Fruit fly (Drosophila melanogaster) whole organism, embryonic: Measurements from ENCODE around the gene HIPP1.

Source experiments
- CG13287 ChIP-seq: fragments of 200-800 bp; sonication (Bioruptor generic); IDR thresholded peaks from 2 replicates; pipeline ENCODE4 v1.3.6; 2022; ENCODE audit warnings: missing biosample characterization, missing genetic modification characterization; ENCODE audit not compliant: partially characterized antibody
- CG13775 ChIP-seq: fragments of 200-800 bp; sonication (Bioruptor generic); optimal IDR thresholded peaks from 3 replicates; lab custom pipeline; 2017; ENCODE audit warnings: missing biosample characterization, mild to moderate bottlenecking, missing genetic modification characterization
- CG15601 ChIP-seq: fragments of 200-800 bp; sonication (Bioruptor generic); optimal IDR thresholded peaks from 3 replicates; lab custom pipeline; 2019; ENCODE audit warnings: missing biosample characterization, mild to moderate bottlenecking, missing genetic modification characterization, moderate library complexity
- CG17361 ChIP-seq: fragments of 200-800 bp; sonication (Bioruptor generic); IDR thresholded peaks from 3 replicates; pipeline ENCODE4 v1.3.6; 2022; ENCODE audit warnings: missing biosample characterization, missing genetic modification characterization
- CG18619 ChIP-seq: fragments of 200-800 bp; sonication (Bioruptor generic); optimal IDR thresholded peaks from 3 replicates; lab custom pipeline; 2017; ENCODE audit warnings: missing biosample characterization, mild to moderate bottlenecking, missing genetic modification characterization
- CG18764 ChIP-seq: fragments of 200-800 bp; sonication (Bioruptor generic); optimal IDR thresholded peaks from 3 replicates; lab custom pipeline; 2016; ENCODE audit warnings: missing biosample characterization, missing genetic modification characterization
- CG2678 ChIP-seq: fragments of 200-800 bp; sonication (Bioruptor generic); optimal IDR thresholded peaks from 3 replicates; lab custom pipeline; 2019; ENCODE audit warnings: missing biosample characterization, mild to moderate bottlenecking, missing genetic modification characterization, moderate library complexity
- CG2712 ChIP-seq: fragments of 200-800 bp; optimal IDR thresholded peaks from 3 replicates; lab custom pipeline; 2019; ENCODE audit warnings: missing biosample characterization, mild to moderate bottlenecking, missing genetic modification characterization, moderate library complexity
- CG30403 ChIP-seq: fragments of 200-800 bp; sonication (Bioruptor generic); optimal IDR thresholded peaks from 3 replicates; lab custom pipeline; 2016; ENCODE audit warnings: missing biosample characterization, missing genetic modification characterization
- CG3995 ChIP-seq: fragments of 200-800 bp; sonication (Bioruptor generic); optimal IDR thresholded peaks from 3 replicates; lab custom pipeline; 2016; ENCODE audit warnings: missing biosample characterization, missing genetic modification characterization
- CG4617 ChIP-seq: fragments of 200-800 bp; sonication (Bioruptor generic); optimal IDR thresholded peaks from 3 replicates; lab custom pipeline; 2016; ENCODE audit warnings: missing biosample characterization, missing genetic modification characterization, borderline replicate concordance
- CG5180 ChIP-seq: fragments of 200-800 bp; sonication (Bioruptor generic); optimal IDR thresholded peaks from 3 replicates; lab custom pipeline; 2017; ENCODE audit warnings: missing biosample characterization, missing genetic modification characterization, mild to moderate bottlenecking, moderate library complexity, missing genetic modification reagents
- CG6689 ChIP-seq: fragments of 200-800 bp; sonication (Bioruptor generic); IDR thresholded peaks from 2 replicates; pipeline ENCODE4 v1.3.6; 2022; ENCODE audit warnings: missing biosample characterization, missing genetic modification characterization
- CG6813 ChIP-seq: fragments of 200-800 bp; sonication (Bioruptor generic); optimal IDR thresholded peaks from 2 replicates; lab custom pipeline; 2017; ENCODE audit warnings: missing biosample characterization, missing genetic modification characterization, mild to moderate bottlenecking, moderate library complexity, missing genetic modification reagents
- CG8388 ChIP-seq: fragments of 200-800 bp; sonication (Bioruptor generic); optimal IDR thresholded peaks from 2 replicates; lab custom pipeline; 2019; ENCODE audit warnings: missing biosample characterization, mild to moderate bottlenecking, missing genetic modification characterization, moderate library complexity
- CG8944 ChIP-seq: fragments of 200-800 bp; sonication (Bioruptor generic); optimal IDR thresholded peaks from 3 replicates; lab custom pipeline; 2016; ENCODE audit warnings: missing biosample characterization, missing genetic modification characterization
- Dbx ChIP-seq: fragments of 200-800 bp; sonication (Bioruptor generic); IDR thresholded peaks from 3 replicates; pipeline ENCODE4 v1.3.6; 2022; ENCODE audit warnings: missing biosample characterization, missing genetic modification characterization
- Dll ChIP-seq: fragments of 200-800 bp; sonication (Bioruptor generic); IDR thresholded peaks from 4 replicates; pipeline ENCODE4 v1.3.6; 2022; ENCODE audit warnings: missing biosample characterization, missing genetic modification characterization; ENCODE audit not compliant: partially characterized antibody
- E2f1 ChIP-seq: fragments of 200-800 bp; sonication (Bioruptor generic); IDR thresholded peaks from 2 replicates; pipeline ENCODE4 v1.3.6; 2022; ENCODE audit warnings: missing biosample characterization, missing genetic modification characterization
- Ets97D ChIP-seq: fragments of 200-800 bp; sonication (Bioruptor generic); optimal IDR thresholded peaks from 3 replicates; lab custom pipeline; 2016; ENCODE audit warnings: missing biosample characterization, missing genetic modification characterization
- Lim3 ChIP-seq: fragments of 200-800 bp; sonication (Bioruptor generic); IDR thresholded peaks from 2 replicates; pipeline ENCODE4 v1.3.6; 2022; ENCODE audit warnings: missing biosample characterization, missing genetic modification characterization
- MTF-1 ChIP-seq: fragments of 200-800 bp; sonication (Bioruptor generic); optimal IDR thresholded peaks from 2 replicates; lab custom pipeline; 2018; ENCODE audit warnings: missing biosample characterization, mild to moderate bottlenecking, missing genetic modification characterization, borderline replicate concordance
- Neu2 ChIP-seq: fragments of 200-800 bp; sonication (Bioruptor generic); optimal IDR thresholded peaks from 3 replicates; lab custom pipeline; 2016; ENCODE audit warnings: missing biosample characterization, missing genetic modification characterization, borderline replicate concordance
- Rfx ChIP-seq: fragments of 200-800 bp; sonication (Bioruptor generic); IDR thresholded peaks from 2 replicates; pipeline ENCODE4 v1.3.6; 2022; ENCODE audit warnings: missing biosample characterization, missing genetic modification characterization
- Sry-δ ChIP-seq: fragments of 200-800 bp; sonication (Bioruptor generic); optimal IDR thresholded peaks from 2 replicates; lab custom pipeline; 2016; ENCODE audit warnings: missing biosample characterization, missing genetic modification characterization
- Xrp1 ChIP-seq: fragments of 200-800 bp; sonication (Bioruptor generic); IDR thresholded peaks from 2 replicates; pipeline ENCODE4 v1.3.6; 2022; ENCODE audit warnings: missing biosample characterization, missing genetic modification characterization
- amos ChIP-seq: fragments of 200-800 bp; sonication (Bioruptor generic); IDR thresholded peaks from 2 replicates; pipeline ENCODE4 v1.3.6; 2022; ENCODE audit warnings: missing biosample characterization, missing genetic modification characterization; ENCODE audit not compliant: partially characterized antibody
- ase ChIP-seq: fragments of 200-800 bp; sonication (Bioruptor generic); IDR thresholded peaks from 3 replicates; pipeline ENCODE4 v1.3.6; 2022; ENCODE audit warnings: missing biosample characterization, missing genetic modification characterization
- bigmax ChIP-seq: fragments of 200-800 bp; sonication (Bioruptor generic); optimal IDR thresholded peaks from 2 replicates; lab custom pipeline; 2018; ENCODE audit warnings: missing biosample characterization, mild to moderate bottlenecking, missing genetic modification characterization
- chn ChIP-seq: fragments of 200-800 bp; sonication (Bioruptor generic); optimal IDR thresholded peaks from 2 replicates; lab custom pipeline; 2016; ENCODE audit warnings: missing biosample characterization, missing genetic modification characterization
- dysf ChIP-seq: fragments of 200-800 bp; sonication (Bioruptor generic); IDR thresholded peaks from 3 replicates; pipeline ENCODE4 v1.3.6; 2022; ENCODE audit warnings: missing biosample characterization, missing genetic modification characterization
- esg ChIP-seq: fragments of 200-800 bp; sonication (Bioruptor generic); conservative IDR thresholded peaks from 2 replicates; pipeline ENCODE4 v1.3.6; 2022; ENCODE audit warnings: missing biosample characterization, missing genetic modification characterization
- gem ChIP-seq: fragments of 200-800 bp; sonication (Bioruptor generic); optimal IDR thresholded peaks from 2 replicates; lab custom pipeline; 2019; ENCODE audit warnings: missing biosample characterization, mild to moderate bottlenecking, missing genetic modification characterization, moderate library complexity
- grau ChIP-seq: fragments of 200-800 bp; optimal IDR thresholded peaks from 3 replicates; lab custom pipeline; 2019; ENCODE audit warnings: missing biosample characterization, mild to moderate bottlenecking, missing genetic modification characterization, moderate library complexity
- hb ChIP-seq: fragments of 200-800 bp; sonication (Bioruptor generic); IDR thresholded peaks from 3 replicates; pipeline ENCODE4 v1.3.6; 2022; ENCODE audit warnings: missing biosample characterization, missing genetic modification characterization; ENCODE audit not compliant: partially characterized antibody
- inv ChIP-seq: fragments of 200-800 bp; sonication (Bioruptor generic); IDR thresholded peaks from 2 replicates; pipeline ENCODE4 v1.3.6; 2022; ENCODE audit warnings: missing biosample characterization, missing genetic modification characterization; ENCODE audit not compliant: partially characterized antibody
- lbe ChIP-seq: fragments of 200-800 bp; sonication (Bioruptor generic); optimal IDR thresholded peaks from 2 replicates; lab custom pipeline; 2016; ENCODE audit warnings: missing biosample characterization, mild to moderate bottlenecking, missing genetic modification characterization
- lmd ChIP-seq: fragments of 200-800 bp; sonication (Bioruptor generic); IDR thresholded peaks from 2 replicates; pipeline ENCODE4 v1.3.6; 2022; ENCODE audit warnings: missing biosample characterization, missing genetic modification characterization
- lola ChIP-seq, 3 experiments: fragments of >200 bp in 2 of 3; fragments of 200-800 bp in 1 of 3; sonication (Bioruptor generic) in 1 of 3; optimal IDR thresholded peaks; 2 replicates each; lab custom pipeline; 2017 to 2019; ENCODE audit warnings: missing biosample characterization in 3 of 3, missing genetic modification characterization in 3 of 3, mild to moderate bottlenecking in 1 of 3, moderate library complexity in 1 of 3
- pb ChIP-seq: fragments of 200-800 bp; sonication (Bioruptor generic); optimal IDR thresholded peaks from 3 replicates; lab custom pipeline; 2016; ENCODE audit warnings: missing biosample characterization, missing genetic modification characterization
- rib ChIP-seq: fragments of 200-800 bp; sonication (Bioruptor generic); IDR thresholded peaks from 2 replicates; pipeline ENCODE4 v1.3.6; 2022; ENCODE audit warnings: missing biosample characterization, missing genetic modification characterization
- sens ChIP-seq: fragments of 200-800 bp; sonication (Bioruptor generic); peaks from one replicate; lab custom pipeline; 2016; ENCODE audit warnings: missing biosample characterization, missing genetic modification characterization
- sqz ChIP-seq: fragments of 200-800 bp; sonication (Bioruptor generic); optimal IDR thresholded peaks from 3 replicates; lab custom pipeline; 2018; ENCODE audit warnings: missing biosample characterization, mild to moderate bottlenecking, missing genetic modification characterization
- sug ChIP-seq: fragments of 200-800 bp; optimal IDR thresholded peaks from 2 replicates; lab custom pipeline; 2019; ENCODE audit warnings: missing biosample characterization, mild to moderate bottlenecking, missing genetic modification characterization, moderate library complexity
- tio ChIP-seq: fragments of 200-800 bp; sonication (Bioruptor generic); optimal IDR thresholded peaks from 2 replicates; lab custom pipeline; 2017; ENCODE audit warnings: missing biosample characterization, missing genetic modification characterization, inconsistent platforms
- tx ChIP-seq: fragments of 200-800 bp; sonication (Bioruptor generic); optimal IDR thresholded peaks from 2 replicates; lab custom pipeline; 2016; ENCODE audit warnings: missing biosample characterization, missing genetic modification characterization
- vfl ChIP-seq: fragments of 200-800 bp; sonication (Bioruptor generic); optimal IDR thresholded peaks from 2 replicates; lab custom pipeline; 2016; ENCODE audit warnings: missing biosample characterization, missing genetic modification characterization

Gene HIPP1

dm6 chr3L:20771001-20771890 lies 38.2 kb upstream of the HIPP1 start, which contains the start of the genes CG4042 and Pitslre (continued):
- TF ChIP-seq sug (tag; lab: Kevin White, UChicago) (peak; percentile 6), esg (GFP tag; lab: Robert Waterston, UW) (no peak), rib (GFP tag; lab: Robert Waterston, UW) (no peak), hb (GFP tag; lab: Robert Waterston, UW) (peak; percentile 54; the same call in 1 of the 3 replicates), gem (tag; lab: Kevin White, UChicago) (peak; percentile 57), grau (tag; lab: Kevin White, UChicago) (peak; percentile 39), lbe (GFP tag; lab: Kevin White, UChicago) (peak; percentile 69), CG2678 (peak; percentile 43), tx (GFP tag; lab: Kevin White, UChicago) (no peak), E2f1 (GFP tag; lab: Robert Waterston, UW) (peak; percentile 34; the same call in 1 of the 2 replicates), CG3995 (peak; percentile 26), lola (GFP tag; optimal IDR thresholded peaks at IDR 0.05; lab: Kevin White, UChicago) (peak in 1 of 3 experiments; percentile 20), vfl (GFP tag; lab: Kevin White, UChicago) (peak; percentile 2), sens (GFP tag; lab: Kevin White, UChicago) (peak; percentile 90), CG18764 (peak; percentile 54), CG18619 (GFP tag; lab: Kevin White, UChicago) (peak; percentile 14), sqz (GFP tag; lab: Kevin White, UChicago) (no peak), pb (no peak), amos (GFP tag; lab: Robert Waterston, UW) (peak; percentile 55), CG15601 (tag; lab: Kevin White, UChicago) (no peak), dysf (GFP tag; lab: Robert Waterston, UW) (peak; percentile 36; the same call in 1 of the 3 replicates), Dbx (GFP tag; lab: Robert Waterston, UW) (0 out of 3 replicates have a peak, but pooled peaks have one; percentile 37), CG13287 (GFP tag; lab: Robert Waterston, UW) (peak; percentile 81), Sry-δ (GFP tag; lab: Kevin White, UChicago) (peak; percentile 55), CG8944 (GFP tag; lab: Kevin White, UChicago) (no peak), CG4617 (GFP tag; lab: Kevin White, UChicago) (peak; percentile 56), bigmax (GFP tag; lab: Kevin White, UChicago) (no peak), CG8388 (GFP tag; lab: Kevin White, UChicago) (peak; percentile 31), CG30403 (GFP tag; lab: Kevin White, UChicago) (peak; percentile 76), chn (GFP tag; lab: Kevin White, UChicago) (peak; percentile 29), inv (peak; percentile 63), Dll (peak; percentile 90), Rfx (GFP tag; lab: Robert Waterston, UW) (peak; percentile 49), Xrp1 (GFP tag; lab: Robert Waterston, UW) (peak; percentile 38; the same call in 1 of the 2 replicates), CG2712 (tag; lab: Kevin White, UChicago) (peak; percentile 60), CG13775 (GFP tag; lab: Kevin White, UChicago) (peak; percentile 45), CG6813 (GFP tag; lab: Kevin White, UChicago) (no peak), CG6689 (GFP tag; lab: Robert Waterston, UW) (peak; percentile 65), MTF-1 (no peak), lmd (GFP tag; lab: Robert Waterston, UW) (0 out of 2 replicates have a peak, but pooled peaks have one; percentile 17), Lim3 (GFP tag; lab: Robert Waterston, UW) (no peak), CG17361 (GFP tag; lab: Robert Waterston, UW) (no peak), Ets97D (peak; percentile 48), ase (GFP tag; lab: Robert Waterston, UW) (0 out of 3 replicates have a peak, but pooled peaks have one; percentile 14), CG5180 (GFP tag; lab: Kevin White, UChicago) (peak; percentile 10), tio (peak; percentile 58), Neu2 (GFP tag; lab: Kevin White, UChicago) (no peak)
